Worm (Caenorhabditis elegans) whole organism, L3 larva: ENCODE data around the gene B0034.2.
A peak's percentile ranks its signal among the peaks of the same experiment; 100 is the strongest.

Source experiments
- R02D3.7 ChIP-seq: fragments of 150-350 bp; optimal IDR thresholded peaks from 2 replicates; lab custom pipeline; 2014; ENCODE audit warnings: missing biosample characterization, missing genetic modification characterization
- aly-2 ChIP-seq: fragments of 150-350 bp; optimal IDR thresholded peaks from 2 replicates; lab custom pipeline; 2014; ENCODE audit warnings: missing biosample characterization, missing genetic modification characterization
- ceh-82 ChIP-seq: fragments of 150-350 bp; optimal IDR thresholded peaks from 2 replicates; lab custom pipeline; 2014; ENCODE audit warnings: missing biosample characterization, missing genetic modification characterization
- elt-3 ChIP-seq, 3 experiments: fragments of 150-350 bp in 1 of 3; sonication (generic microtip) in 2 of 3; optimal IDR thresholded peaks; 2 replicates in 2 of 3; 4 replicates in 1 of 3; lab custom pipeline; 2014 to 2017; ENCODE audit warnings: missing biosample characterization in 3 of 3, missing genetic modification characterization in 3 of 3
- fos-1 ChIP-seq: fragments of 150-350 bp; optimal IDR thresholded peaks from 2 replicates; lab custom pipeline; 2014; ENCODE audit warnings: missing biosample characterization, missing genetic modification characterization
- lin-39 ChIP-seq: fragments of 150-350 bp; optimal IDR thresholded peaks from 2 replicates; lab custom pipeline; 2018; ENCODE audit warnings: missing biosample characterization, missing genetic modification reagents, missing genetic modification characterization
- nfya-1 ChIP-seq: sonication (generic microtip); optimal IDR thresholded peaks from 2 replicates; lab custom pipeline; 2017; ENCODE audit warnings: missing genetic modification characterization, mild to moderate bottlenecking, missing compliant biosample characterization, antibody characterized with exemption, moderate library complexity; ENCODE audit not compliant: insufficient read depth
- nhr-12 ChIP-seq: fragments of 150-350 bp; optimal IDR thresholded peaks from 2 replicates; lab custom pipeline; 2014; ENCODE audit warnings: missing biosample characterization, missing genetic modification characterization
- nhr-28 ChIP-seq: fragments of 150-350 bp; optimal IDR thresholded peaks from 2 replicates; lab custom pipeline; 2014; ENCODE audit warnings: missing biosample characterization, missing genetic modification characterization
- nhr-43 ChIP-seq: sonication (generic microtip); optimal IDR thresholded peaks from 2 replicates; lab custom pipeline; 2016; ENCODE audit warnings: mild to moderate bottlenecking, missing genetic modification characterization, missing compliant biosample characterization; ENCODE audit not compliant: poor library complexity, severe bottlenecking
- skn-1 ChIP-seq: fragments of 150-350 bp; optimal IDR thresholded peaks from 2 replicates; lab custom pipeline; 2014; ENCODE audit warnings: missing biosample characterization, missing genetic modification characterization
- snpc-4 ChIP-seq: fragments of 150-350 bp; optimal IDR thresholded peaks from 2 replicates; lab custom pipeline; 2014; ENCODE audit warnings: missing biosample characterization, missing genetic modification characterization
- unc-62 ChIP-seq: fragments of 150-350 bp; sonication (generic microtip); optimal IDR thresholded peaks from 4 replicates; lab custom pipeline; 2014; ENCODE audit warnings: missing biosample characterization, missing genetic modification reagents, missing genetic modification characterization

DNA sequence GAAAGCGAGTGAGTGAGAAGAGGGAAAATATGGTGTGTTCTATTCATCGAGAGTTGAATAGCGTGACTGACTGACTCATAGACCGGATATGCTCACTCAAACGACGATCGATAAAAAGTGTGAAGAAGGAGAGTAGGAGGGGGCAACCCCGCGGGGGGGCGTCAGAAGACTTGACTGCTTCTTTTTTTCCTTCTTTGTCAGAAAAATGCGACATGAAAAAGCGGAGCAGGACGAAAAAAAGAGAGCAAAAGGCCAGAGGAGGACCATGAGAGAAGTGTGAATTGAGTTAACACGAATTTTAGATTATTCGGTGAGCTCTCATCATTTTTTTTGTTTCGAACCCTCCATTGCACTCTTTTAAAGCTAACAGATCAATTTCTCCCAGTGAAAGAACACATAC lies 18.2 kb upstream of the B0034.2 start:
- TF ChIP-seq lin-39 (tag; lab: Kevin White, UChicago) (no peak), nhr-43 (tag; lab: Kevin White, UChicago) (no peak), R02D3.7 (tag; lab: Kevin White, UChicago) (no peak), snpc-4 (tag; lab: Kevin White, UChicago) (no peak), ceh-82 (tag; lab: Kevin White, UChicago) (no peak), aly-2 (tag; lab: Kevin White, UChicago) (no peak), nhr-12 (tag; lab: Kevin White, UChicago) (no peak), skn-1 (tag; lab: Kevin White, UChicago) (no peak), unc-62 (GFP tag; lab: Kevin White, UChicago) (no peak), fos-1 (tag; lab: Kevin White, UChicago) (no peak), elt-3 (tag; optimal IDR thresholded peaks at IDR 0.05; lab: Kevin White, UChicago) (no peak), nfya-1 (tag; lab: Kevin White, UChicago) (peak; percentile 45), nhr-28 (tag; lab: Kevin White, UChicago) (no peak)
